Fruit fly (Drosophila melanogaster): ENCODE measurements around the gene CG13078.

dm6 chr2L:19537779-19538456, 25.8 kb upstream of the CG13078 start, which contains the start of gene CG13082:
- no peak for TF ChIP-seq lola (GFP tag; optimal IDR thresholded peaks at IDR 0.05)
- TF ChIP-seq br (GFP tag; optimal IDR thresholded peaks at IDR 0.05), result peak; percentile 87
- TF ChIP-seq jim (GFP tag; optimal IDR thresholded peaks at IDR 0.05), result no peak
- no peak for TF ChIP-seq usp (GFP tag; optimal IDR thresholded peaks at IDR 0.05)
- TF ChIP-seq Abd-B (GFP tag; optimal IDR thresholded peaks at IDR 0.05), result no peak
- peak; percentile 84 for TF ChIP-seq rgr (GFP tag; optimal IDR thresholded peaks at IDR 0.05)
- peak; percentile 82 for TF ChIP-seq OdsH (GFP tag; optimal IDR thresholded peaks at IDR 0.05)
